Fruit fly (Drosophila melanogaster) whole organism, wandering third instar larva: ENCODE measurements around the gene SsRbeta.

Experiments used
- CG9705 ChIP-seq: fragments of 200-800 bp; sonication (Bioruptor generic); optimal IDR thresholded peaks from 2 replicates; lab custom pipeline; 2018; ENCODE audit warnings: missing biosample characterization, mild to moderate bottlenecking, missing genetic modification characterization
- Dif ChIP-seq: fragments of 200-275, 200-300 bp; sonication (Bioruptor generic); optimal IDR thresholded peaks from 2 replicates; lab custom pipeline; 2018; ENCODE audit warnings: missing biosample characterization, missing genetic modification characterization; ENCODE audit not compliant: partially characterized antibody
- Hr78 ChIP-seq: fragments of >200 bp; optimal IDR thresholded peaks from 2 replicates; lab custom pipeline; 2017; ENCODE audit warnings: missing biosample characterization, missing genetic modification characterization
- Hr83 ChIP-seq: fragments of 200-300 bp; sonication (Bioruptor generic); optimal IDR thresholded peaks from 2 replicates; lab custom pipeline; 2016; ENCODE audit warnings: missing biosample characterization, mild to moderate bottlenecking, missing genetic modification characterization, moderate library complexity; ENCODE audit not compliant: poor library complexity, severe bottlenecking
- N ChIP-seq: fragments of >200 bp; optimal IDR thresholded peaks from 2 replicates; lab custom pipeline; 2018; ENCODE audit warnings: missing biosample characterization, missing external identifiers, missing genetic modification characterization
- OdsH ChIP-seq: fragments of 200-800 bp; sonication (Bioruptor generic); optimal IDR thresholded peaks from 2 replicates; lab custom pipeline; 2016; ENCODE audit warnings: missing biosample characterization, mild to moderate bottlenecking, missing genetic modification characterization
- dl ChIP-seq, 2 experiments: fragments of 175-275, 200-275 bp in 1 of 2; fragments of 200-275 bp in 1 of 2; sonication (Bioruptor generic); optimal IDR thresholded peaks; lab custom pipeline; 2018; ENCODE audit warnings: mild to moderate bottlenecking in 2 of 2, missing biosample characterization in 2 of 2, missing genetic modification characterization in 2 of 2, moderate library complexity in 2 of 2; ENCODE audit not compliant: partially characterized antibody in 2 of 2, insufficient read depth in 1 of 2
- foxo ChIP-seq, 2 experiments: fragments of 200-800 bp; sonication (Bioruptor generic); optimal IDR thresholded peaks; 2 replicates in 1 of 2; 3 replicates in 1 of 2; lab custom pipeline; 2016 to 2017; ENCODE audit warnings: missing biosample characterization in 2 of 2, missing genetic modification characterization in 2 of 2
- fru ChIP-seq: fragments of 200-800 bp; sonication (Bioruptor generic); optimal IDR thresholded peaks from 3 replicates; lab custom pipeline; 2016; ENCODE audit warnings: missing biosample characterization, mild to moderate bottlenecking, missing genetic modification characterization
- lola ChIP-seq: fragments of >200 bp; optimal IDR thresholded peaks from 2 replicates; lab custom pipeline; 2017; ENCODE audit warnings: missing biosample characterization, missing genetic modification characterization
- pan ChIP-seq: fragments of >200 bp; optimal IDR thresholded peaks from 2 replicates; lab custom pipeline; 2017
- psq ChIP-seq: fragments of 200-800 bp; sonication (Bioruptor generic); optimal IDR thresholded peaks from 3 replicates; lab custom pipeline; 2017; ENCODE audit warnings: missing biosample characterization, mild to moderate bottlenecking, missing genetic modification characterization, moderate library complexity
- usp ChIP-seq: fragments of >200 bp; optimal IDR thresholded peaks from 2 replicates; lab custom pipeline; 2017; ENCODE audit warnings: missing biosample characterization, missing genetic modification characterization

DNA sequence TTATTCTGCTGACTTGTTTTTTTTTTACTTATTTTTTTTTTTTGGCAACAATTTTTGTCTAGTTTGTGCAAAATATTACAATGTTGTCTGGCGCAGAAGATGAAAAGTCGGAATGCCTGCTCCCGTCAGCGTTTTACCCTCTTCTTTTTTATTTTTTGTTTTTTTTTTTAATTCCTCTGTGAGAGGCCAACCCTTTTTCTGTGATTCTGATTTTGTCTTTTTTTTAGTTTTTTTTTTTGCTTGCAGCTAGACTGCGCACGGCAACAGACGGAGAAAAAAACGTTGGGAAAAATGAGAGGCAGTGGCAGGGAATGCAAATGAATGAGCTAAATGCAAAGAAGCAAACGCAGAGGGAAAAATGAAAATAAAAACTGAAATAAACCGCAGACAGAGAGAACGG is 23.7 kb downstream of the SsRbeta start:
- TF ChIP-seq usp (GFP tag; lab: Kevin White, UChicago), result no peak
- TF ChIP-seq OdsH, result no peak
- TF ChIP-seq lola (GFP tag; lab: Kevin White, UChicago), result no peak
- no peak for TF ChIP-seq dl (GFP tag; optimal IDR thresholded peaks at IDR 0.05; lab: Kevin White, UChicago; ENCODE audit: insufficient read depth in 1 of 2, partially characterized antibody in 2 of 2)
- no peak for TF ChIP-seq N (GFP tag; lab: Kevin White, UChicago)
- no peak for TF ChIP-seq psq (GFP tag; lab: Kevin White, UChicago)
- TF ChIP-seq Hr78, result no peak
- TF ChIP-seq fru (GFP tag; lab: Kevin White, UChicago), result no peak
- TF ChIP-seq Dif, result no peak
- TF ChIP-seq foxo (GFP tag; optimal IDR thresholded peaks at IDR 0.05; lab: Kevin White, UChicago), result no peak
- no peak for TF ChIP-seq CG9705
- TF ChIP-seq pan (lab: Kevin White, UChicago), result no peak
- TF ChIP-seq Hr83 (GFP tag; lab: Kevin White, UChicago), result no peak
